Worm (Caenorhabditis elegans) whole organism, mixed stage, embryonic: Measurements from ENCODE around the gene clc-4.

Experiments used
- M03D4.4 ChIP-seq: sonication (generic microtip); optimal IDR thresholded peaks from 2 replicates; lab custom pipeline; 2017; ENCODE audit warnings: mild to moderate bottlenecking, missing genetic modification characterization, missing compliant biosample characterization
- blmp-1 ChIP-seq: fragments of 150-350 bp; optimal IDR thresholded peaks from 2 replicates; lab custom pipeline; 2014; ENCODE audit warnings: missing biosample characterization, missing genetic modification characterization
- ceh-39 ChIP-seq: fragments of 150-350 bp; optimal IDR thresholded peaks from 2 replicates; lab custom pipeline; 2014; ENCODE audit warnings: missing biosample characterization, missing genetic modification characterization
- ceh-43 ChIP-seq: fragments of 200-800 bp; sonication (Bioruptor generic); optimal IDR thresholded peaks from 2 replicates; lab custom pipeline; 2018; ENCODE audit warnings: mild to moderate bottlenecking, missing genetic modification characterization, moderate library complexity, missing compliant biosample characterization
- ceh-83 ChIP-seq: fragments of 200-800 bp; sonication (Bioruptor generic); optimal IDR thresholded peaks from 2 replicates; lab custom pipeline; 2018; ENCODE audit warnings: mild to moderate bottlenecking, missing genetic modification characterization, missing compliant biosample characterization
- cnd-1 ChIP-seq: fragments of 200-800 bp; sonication (Bioruptor generic); optimal IDR thresholded peaks from 2 replicates; lab custom pipeline; 2018; ENCODE audit warnings: mild to moderate bottlenecking, missing genetic modification characterization, missing compliant biosample characterization
- drap-1 ChIP-seq: fragments of 200-800 bp; sonication (Bioruptor generic); optimal IDR thresholded peaks from 3 replicates; lab custom pipeline; 2018; ENCODE audit warnings: mild to moderate bottlenecking, missing genetic modification characterization, missing compliant biosample characterization
- elt-1 ChIP-seq: sonication (generic microtip); optimal IDR thresholded peaks from 2 replicates; lab custom pipeline; 2017; ENCODE audit warnings: missing genetic modification characterization, mild to moderate bottlenecking, missing compliant biosample characterization, antibody characterized with exemption, moderate library complexity, borderline replicate concordance; ENCODE audit not compliant: insufficient read depth
- elt-3 ChIP-seq: fragments of 150-350 bp; optimal IDR thresholded peaks from 2 replicates; lab custom pipeline; 2014; ENCODE audit warnings: missing biosample characterization, missing genetic modification characterization
- flh-1 ChIP-seq: fragments of 200-800 bp; sonication (Bioruptor generic); optimal IDR thresholded peaks from 2 replicates; lab custom pipeline; 2018; ENCODE audit warnings: mild to moderate bottlenecking, missing genetic modification characterization, moderate library complexity, missing compliant biosample characterization
- ham-2 ChIP-seq: fragments of 200-800 bp; sonication (Bioruptor generic); optimal IDR thresholded peaks from 2 replicates; lab custom pipeline; 2018; ENCODE audit warnings: mild to moderate bottlenecking, missing genetic modification characterization, missing compliant biosample characterization
- lin-13 ChIP-seq: fragments of 150-350 bp; optimal IDR thresholded peaks from 2 replicates; lab custom pipeline; 2014; ENCODE audit warnings: missing biosample characterization, missing genetic modification characterization
- lsy-2 ChIP-seq: fragments of 150-350 bp; optimal IDR thresholded peaks from 2 replicates; lab custom pipeline; 2014; ENCODE audit warnings: missing biosample characterization, missing genetic modification characterization
- mab-5 ChIP-seq: fragments of 150-350 bp; optimal IDR thresholded peaks from 2 replicates; lab custom pipeline; 2014; ENCODE audit warnings: missing biosample characterization, missing genetic modification characterization
- mep-1 ChIP-seq: fragments of 150-350 bp; optimal IDR thresholded peaks from 2 replicates; lab custom pipeline; 2017; ENCODE audit warnings: missing biosample characterization, missing genetic modification reagents, missing genetic modification characterization, inconsistent platforms
- mls-2 ChIP-seq: sonication (generic microtip); optimal IDR thresholded peaks from 2 replicates; lab custom pipeline; 2016; ENCODE audit warnings: mild to moderate bottlenecking, missing genetic modification characterization, moderate library complexity, missing compliant biosample characterization
- nhr-12 ChIP-seq: fragments of 150-350 bp; optimal IDR thresholded peaks from 2 replicates; lab custom pipeline; 2014; ENCODE audit warnings: missing biosample characterization, missing genetic modification characterization
- nhr-2 ChIP-seq: fragments of 150-350 bp; optimal IDR thresholded peaks from 2 replicates; lab custom pipeline; 2014; ENCODE audit warnings: missing biosample characterization, missing genetic modification characterization
- nhr-28 ChIP-seq: fragments of 150-350 bp; optimal IDR thresholded peaks from 2 replicates; lab custom pipeline; 2014; ENCODE audit warnings: missing biosample characterization, missing genetic modification characterization
- nhr-76 ChIP-seq: sonication (generic microtip); optimal IDR thresholded peaks from 2 replicates; lab custom pipeline; 2017; ENCODE audit warnings: missing biosample characterization, missing genetic modification characterization
- pha-4 ChIP-seq: fragments of 150-350 bp; optimal IDR thresholded peaks from 2 replicates; lab custom pipeline; 2018; ENCODE audit warnings: missing biosample characterization, missing genetic modification reagents, missing genetic modification characterization
- sem-2 ChIP-seq: fragments of 200-800 bp; sonication (Bioruptor generic); optimal IDR thresholded peaks from 2 replicates; lab custom pipeline; 2018; ENCODE audit warnings: mild to moderate bottlenecking, missing genetic modification characterization, missing compliant biosample characterization
- snpc-4 ChIP-seq: fragments of 150-350 bp; optimal IDR thresholded peaks from 2 replicates; lab custom pipeline; 2014; ENCODE audit warnings: missing biosample characterization, missing genetic modification characterization
- unc-120 ChIP-seq: sonication (generic microtip); optimal IDR thresholded peaks from 2 replicates; lab custom pipeline; 2017; ENCODE audit warnings: missing genetic modification characterization, missing compliant biosample characterization; ENCODE audit not compliant: poor library complexity, severe bottlenecking
- unc-39 ChIP-seq: fragments of 150-350 bp; optimal IDR thresholded peaks from 2 replicates; lab custom pipeline; 2014; ENCODE audit warnings: missing biosample characterization, missing genetic modification characterization
- unc-62 ChIP-seq: fragments of 150-350 bp; optimal IDR thresholded peaks from 2 replicates; lab custom pipeline; 2014; ENCODE audit warnings: missing biosample characterization, missing genetic modification reagents, missing genetic modification characterization
- zip-8 ChIP-seq: fragments of 150-350 bp; optimal IDR thresholded peaks from 2 replicates; lab custom pipeline; 2014; ENCODE audit warnings: missing biosample characterization, missing genetic modification characterization
- ztf-11 ChIP-seq: fragments of 150-350 bp; optimal IDR thresholded peaks from 2 replicates; lab custom pipeline; 2014; ENCODE audit warnings: missing biosample characterization, missing genetic modification characterization

clc-4 gene

DNA sequence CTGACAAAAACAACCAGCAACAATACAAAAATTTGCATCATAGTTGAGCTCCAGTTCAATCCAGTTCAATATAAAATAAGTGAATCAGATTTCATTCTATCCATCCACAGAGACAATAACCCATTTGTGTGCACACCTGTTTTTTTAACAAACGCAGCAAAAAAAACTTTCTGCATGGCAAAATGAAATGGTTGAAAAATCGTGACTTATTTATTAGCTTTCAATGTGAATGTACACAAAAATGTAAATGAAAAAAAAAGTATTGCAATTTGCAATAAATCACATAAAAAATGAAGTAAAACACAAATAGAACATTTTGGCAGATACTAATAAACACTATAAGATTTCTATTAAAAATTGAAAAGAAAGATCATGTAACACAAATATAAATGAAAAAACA lies 10.9 kb upstream of the clc-4 start, which contains the start of gene T05A10.6:
Gene T05A10.6 (minus strand): TSS at position 101 of the 400 bp plus-strand sequence.
- no peak for TF ChIP-seq unc-39 (tag; lab: Kevin White, UChicago)
- no peak for TF ChIP-seq blmp-1 (tag; lab: Kevin White, UChicago)
- no peak for TF ChIP-seq cnd-1 (tag; lab: Kevin White, UChicago)
- TF ChIP-seq mls-2, result no peak
- no peak for TF ChIP-seq unc-62
- no peak for TF ChIP-seq flh-1 (GFP tag; lab: Kevin White, UChicago)
- no peak for TF ChIP-seq ceh-39 (tag; lab: Kevin White, UChicago)

DNA sequence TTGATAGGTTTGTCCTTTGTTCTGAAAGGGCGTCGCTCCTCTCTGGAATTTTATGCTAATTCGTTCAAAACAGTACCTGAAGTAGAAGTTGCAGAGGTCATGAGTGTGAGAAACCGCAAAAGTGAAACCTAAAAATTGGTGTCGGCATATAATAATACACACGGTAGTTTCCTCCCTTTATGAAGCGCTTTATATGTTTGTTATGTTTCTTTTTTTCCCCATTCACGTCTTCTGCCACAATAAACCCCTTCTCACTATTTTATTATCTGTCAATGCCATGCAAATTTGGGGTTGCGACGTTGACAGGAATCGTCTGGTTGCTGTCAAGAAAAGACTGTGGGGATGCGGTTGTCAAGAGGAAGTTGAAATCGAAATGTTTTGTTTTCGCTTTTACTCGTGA lies 8.7 kb upstream of the clc-4 start, which contains the start of gene vap-2:
Gene vap-2 (minus strand): TSS at position 101 of the 400 bp plus-strand sequence.
- TF ChIP-seq pha-4 (no peak), ceh-83 (GFP tag; lab: Kevin White, UChicago) (no peak), flh-1 (GFP tag; lab: Kevin White, UChicago) (no peak), cnd-1 (tag; lab: Kevin White, UChicago) (no peak), nhr-2 (tag; lab: Kevin White, UChicago) (no peak), ceh-43 (GFP tag; lab: Kevin White, UChicago) (no peak), nhr-12 (no peak), snpc-4 (tag; lab: Kevin White, UChicago) (no peak), mab-5 (tag; lab: Kevin White, UChicago) (no peak), unc-39 (tag; lab: Kevin White, UChicago) (no peak), zip-8 (tag; lab: Kevin White, UChicago) (no peak), drap-1 (no peak), ztf-11 (tag; lab: Kevin White, UChicago) (no peak), lsy-2 (tag; lab: Kevin White, UChicago) (no peak), unc-62 (no peak), elt-3 (tag; lab: Kevin White, UChicago) (no peak), ceh-39 (tag; lab: Kevin White, UChicago) (no peak)
- TF ChIP-seq, all 35 proteins: peak for 0

ce11 chrX:10787203-10787602 lies 3.5 kb upstream of the clc-4 start, which contains the start of gene ttr-14:
ttr-14 (plus strand) TSS chrX:10787503.
- no peak for TF ChIP-seq elt-1 (tag; lab: Kevin White, UChicago)
- TF ChIP-seq lsy-2 (tag; lab: Kevin White, UChicago), result no peak
- TF ChIP-seq M03D4.4, result no peak
- no peak for TF ChIP-seq mls-2
- no peak for TF ChIP-seq nhr-76 (tag; lab: Kevin White, UChicago)
- TF ChIP-seq lin-13 (tag; lab: Kevin White, UChicago), result no peak
- no peak for TF ChIP-seq sem-2 (GFP tag; lab: Kevin White, UChicago)
- TF ChIP-seq nhr-2 (tag; lab: Kevin White, UChicago), result no peak
- no peak for TF ChIP-seq ham-2 (GFP tag; lab: Kevin White, UChicago)
- TF ChIP-seq elt-3 (tag; lab: Kevin White, UChicago), result no peak
- no peak for TF ChIP-seq unc-62

DNA sequence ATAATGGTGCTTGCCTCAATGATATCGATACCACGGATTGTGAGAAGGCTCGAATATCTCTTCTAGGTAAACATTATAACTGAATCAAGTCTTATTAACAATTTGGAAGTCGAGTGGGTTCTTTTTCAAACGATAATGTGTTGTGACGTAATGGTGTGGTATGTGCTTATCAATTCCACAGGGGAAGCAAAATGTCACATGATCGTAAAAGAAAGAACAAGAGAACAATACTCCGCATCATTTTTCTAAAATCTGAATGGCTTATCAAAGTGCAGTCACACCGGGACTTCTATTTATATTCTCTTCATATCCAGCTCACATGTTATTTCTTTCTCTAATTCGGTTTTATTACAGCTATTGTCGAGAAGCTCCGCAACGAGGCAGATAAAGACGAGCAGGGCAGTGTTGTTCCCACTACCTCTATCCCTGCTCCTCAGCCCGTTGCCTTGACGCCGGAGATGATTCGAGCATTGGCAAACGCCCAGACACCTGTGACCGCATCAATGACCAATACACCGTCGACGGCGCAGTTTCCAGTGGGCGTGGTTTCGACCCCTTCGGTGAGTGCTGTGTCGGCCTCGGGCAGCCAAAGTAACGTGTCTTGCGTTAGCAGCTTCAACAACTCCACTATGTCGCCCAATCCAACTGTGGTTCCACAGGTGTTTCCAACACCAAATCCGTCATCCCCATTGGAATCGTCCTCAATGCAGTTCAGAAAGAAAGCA lies 3.0 kb downstream of the clc-4 start:
- TF ChIP-seq flh-1 (GFP tag; lab: Kevin White, UChicago) (no peak), mep-1 (tag; lab: Kevin White, UChicago) (no peak), drap-1 (no peak)

- no peak for TF ChIP-seq elt-1 (tag; lab: Kevin White, UChicago)
- no peak for TF ChIP-seq unc-120 (tag; lab: Kevin White, UChicago)
- TF ChIP-seq snpc-4 (tag; lab: Kevin White, UChicago), result no peak
- no peak for TF ChIP-seq elt-3 (tag; lab: Kevin White, UChicago)
- TF ChIP-seq sem-2 (GFP tag; lab: Kevin White, UChicago), result no peak
- no peak for TF ChIP-seq flh-1 (GFP tag; lab: Kevin White, UChicago)
- no peak for TF ChIP-seq ztf-11 (tag; lab: Kevin White, UChicago)
- TF ChIP-seq, all 35 proteins: peak for 0
Measured at ce11 chrX:10774865-10775264, 8.9 kb downstream of the clc-4 start.

ce11 chrX:10772763-10773162 lies 11.0 kb downstream of the clc-4 start:
- TF ChIP-seq unc-120 (tag; lab: Kevin White, UChicago) (no peak), snpc-4 (tag; lab: Kevin White, UChicago) (no peak), unc-62 (no peak), unc-39 (tag; lab: Kevin White, UChicago) (no peak), elt-3 (tag; lab: Kevin White, UChicago) (no peak), blmp-1 (tag; lab: Kevin White, UChicago) (no peak), nhr-12 (no peak), nhr-28 (tag; lab: Kevin White, UChicago) (no peak), zip-8 (tag; lab: Kevin White, UChicago) (no peak)
